Worm (Caenorhabditis elegans) whole organism, L3 larva: ENCODE measurements around the gene rsf-1.
A peak's percentile ranks its signal among the peaks of the same experiment; 100 is the strongest.

Experiments
- R02D3.7 ChIP-seq: fragments of 150-350 bp; optimal IDR thresholded peaks from 2 replicates; lab custom pipeline; 2014; ENCODE audit warnings: missing biosample characterization, missing genetic modification characterization
- ZK546.5 ChIP-seq: sonication (generic microtip); optimal IDR thresholded peaks from 2 replicates; lab custom pipeline; 2017; ENCODE audit warnings: missing biosample characterization, missing genetic modification characterization
- aly-2 ChIP-seq: fragments of 150-350 bp; optimal IDR thresholded peaks from 2 replicates; lab custom pipeline; 2014; ENCODE audit warnings: missing biosample characterization, missing genetic modification characterization
- ama-1 ChIP-seq: fragments of 150-350 bp; optimal IDR thresholded peaks from 2 replicates; lab custom pipeline; 2018
- ceh-82 ChIP-seq: fragments of 150-350 bp; optimal IDR thresholded peaks from 2 replicates; lab custom pipeline; 2014; ENCODE audit warnings: missing biosample characterization, missing genetic modification characterization
- daf-12 ChIP-seq: fragments of 150-350 bp; optimal IDR thresholded peaks from 2 replicates; lab custom pipeline; 2014; ENCODE audit warnings: missing biosample characterization, missing genetic modification reagents, missing genetic modification characterization
- egl-27 ChIP-seq: sonication (generic microtip); optimal IDR thresholded peaks from 4 replicates; lab custom pipeline; 2017; ENCODE audit warnings: missing biosample characterization, missing genetic modification reagents, missing genetic modification characterization
- egl-5 ChIP-seq: fragments of 150-350 bp; optimal IDR thresholded peaks from 2 replicates; lab custom pipeline; 2017; ENCODE audit warnings: missing biosample characterization, missing genetic modification reagents, missing genetic modification characterization, inconsistent platforms
- elt-1 ChIP-seq: fragments of 150-350 bp; optimal IDR thresholded peaks from 2 replicates; lab custom pipeline; 2014; ENCODE audit warnings: missing biosample characterization, missing genetic modification characterization
- elt-2 ChIP-seq: sonication (generic microtip); optimal IDR thresholded peaks from 2 replicates; lab custom pipeline; 2016; ENCODE audit warnings: missing genetic modification reagents, mild to moderate bottlenecking, missing genetic modification characterization, missing compliant biosample characterization
- eor-1 ChIP-seq, 2 experiments: fragments of 150-350 bp; optimal IDR thresholded peaks; 2 replicates each; lab custom pipeline; 2014 to 2018; ENCODE audit warnings: missing biosample characterization in 2 of 2, missing genetic modification characterization in 2 of 2
- fkh-2 ChIP-seq: fragments of 150-350 bp; optimal IDR thresholded peaks from 2 replicates; lab custom pipeline; 2014; ENCODE audit warnings: missing biosample characterization, missing genetic modification reagents, missing genetic modification characterization
- fos-1 ChIP-seq: fragments of 150-350 bp; optimal IDR thresholded peaks from 2 replicates; lab custom pipeline; 2014; ENCODE audit warnings: missing biosample characterization, missing genetic modification characterization
- hmg-11 ChIP-seq: sonication (generic microtip); optimal IDR thresholded peaks from 2 replicates; lab custom pipeline; 2016; ENCODE audit warnings: missing genetic modification characterization, missing compliant biosample characterization
- jun-1 ChIP-seq: fragments of 150-350 bp; optimal IDR thresholded peaks from 2 replicates; lab custom pipeline; 2014; ENCODE audit warnings: missing biosample characterization, missing genetic modification reagents, missing genetic modification characterization
- lin-15B ChIP-seq: fragments of 150-350 bp; optimal IDR thresholded peaks from 2 replicates; lab custom pipeline; 2014; ENCODE audit warnings: missing biosample characterization, missing genetic modification characterization
- lin-39 ChIP-seq: fragments of 150-350 bp; optimal IDR thresholded peaks from 2 replicates; lab custom pipeline; 2018; ENCODE audit warnings: missing biosample characterization, missing genetic modification reagents, missing genetic modification characterization
- mml-1 ChIP-seq: fragments of 150-350 bp; sonication (generic microtip); optimal IDR thresholded peaks from 3 replicates; lab custom pipeline; 2014; ENCODE audit warnings: missing biosample characterization, missing genetic modification characterization
- nfya-1 ChIP-seq: sonication (generic microtip); optimal IDR thresholded peaks from 2 replicates; lab custom pipeline; 2017; ENCODE audit warnings: missing genetic modification characterization, mild to moderate bottlenecking, missing compliant biosample characterization, antibody characterized with exemption, moderate library complexity; ENCODE audit not compliant: insufficient read depth
- nhr-11 ChIP-seq: fragments of 150-350 bp; optimal IDR thresholded peaks from 2 replicates; lab custom pipeline; 2014; ENCODE audit warnings: missing biosample characterization, missing genetic modification characterization
- nhr-23 ChIP-seq: fragments of 150-350 bp; optimal IDR thresholded peaks from 2 replicates; lab custom pipeline; 2014; ENCODE audit warnings: missing biosample characterization, missing genetic modification reagents, missing genetic modification characterization
- nhr-25 ChIP-seq: sonication (generic microtip); optimal IDR thresholded peaks from 2 replicates; lab custom pipeline; 2017; ENCODE audit warnings: missing biosample characterization, missing genetic modification characterization
- nhr-28 ChIP-seq: fragments of 150-350 bp; optimal IDR thresholded peaks from 2 replicates; lab custom pipeline; 2014; ENCODE audit warnings: missing biosample characterization, missing genetic modification characterization
- nhr-67 ChIP-seq: fragments of 150-350 bp; optimal IDR thresholded peaks from 2 replicates; lab custom pipeline; 2014; ENCODE audit warnings: missing biosample characterization, missing genetic modification characterization
- nhr-76 ChIP-seq: fragments of 150-350 bp; sonication (generic microtip); optimal IDR thresholded peaks from 5 replicates; lab custom pipeline; 2014; ENCODE audit warnings: missing biosample characterization, missing genetic modification characterization
- nhr-77 ChIP-seq: fragments of 150-350 bp; optimal IDR thresholded peaks from 2 replicates; lab custom pipeline; 2014; ENCODE audit warnings: missing biosample characterization, missing genetic modification characterization
- pha-4 ChIP-seq: fragments of 150-350 bp; optimal IDR thresholded peaks from 2 replicates; lab custom pipeline; 2014; ENCODE audit warnings: missing biosample characterization, missing genetic modification reagents, missing genetic modification characterization
- skn-1 ChIP-seq: fragments of 150-350 bp; optimal IDR thresholded peaks from 2 replicates; lab custom pipeline; 2014; ENCODE audit warnings: missing biosample characterization, missing genetic modification characterization
- snpc-4 ChIP-seq: fragments of 150-350 bp; optimal IDR thresholded peaks from 2 replicates; lab custom pipeline; 2014; ENCODE audit warnings: missing biosample characterization, missing genetic modification characterization
- unc-39 ChIP-seq: sonication (generic microtip); optimal IDR thresholded peaks from 4 replicates; lab custom pipeline; 2017; ENCODE audit warnings: missing biosample characterization, missing genetic modification characterization
- ztf-11 ChIP-seq: fragments of 150-350 bp; optimal IDR thresholded peaks from 2 replicates; lab custom pipeline; 2014; ENCODE audit warnings: missing biosample characterization, missing genetic modification characterization

Gene rsf-1

DNA sequence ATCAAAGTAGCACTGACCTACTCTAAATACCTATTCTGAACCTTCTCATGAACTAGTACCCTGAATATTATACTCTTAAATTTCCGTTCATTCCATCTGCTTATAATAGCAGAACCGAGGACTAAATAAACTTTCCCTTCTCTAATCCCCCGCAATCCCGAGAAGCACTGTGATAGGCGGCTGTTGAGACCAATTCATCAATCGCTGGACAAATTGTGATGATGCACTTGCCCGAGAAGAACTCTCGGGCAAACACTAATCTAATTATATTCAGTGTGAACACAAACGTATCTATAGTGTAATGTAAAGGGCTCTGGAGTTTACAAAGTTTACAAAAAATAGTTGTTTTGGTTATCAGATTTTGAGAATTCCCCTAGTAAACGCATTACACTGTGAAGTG lies 31.3 kb upstream of the rsf-1 start:
- no peak for TF ChIP-seq ztf-11 (tag; lab: Kevin White, UChicago)
- no peak for TF ChIP-seq elt-1
- no peak for TF ChIP-seq ama-1
- no peak for TF ChIP-seq aly-2 (tag; lab: Kevin White, UChicago)
- no peak for TF ChIP-seq nhr-76 (tag; lab: Kevin White, UChicago)
- no peak for TF ChIP-seq jun-1 (tag; lab: Kevin White, UChicago)
- TF ChIP-seq nhr-11 = no peak
- TF ChIP-seq daf-12 (tag; lab: Kevin White, UChicago) = no peak
- no peak for TF ChIP-seq egl-5
- TF ChIP-seq snpc-4 = no peak
- no peak for TF ChIP-seq nfya-1 (tag; lab: Kevin White, UChicago)
- TF ChIP-seq ceh-82 (tag; lab: Kevin White, UChicago) = no peak
- no peak for TF ChIP-seq unc-39
- TF ChIP-seq nhr-28 (tag; lab: Kevin White, UChicago) = no peak
- no peak for TF ChIP-seq hmg-11 (tag; lab: Kevin White, UChicago)
- no peak for TF ChIP-seq R02D3.7 (tag; lab: Kevin White, UChicago)
- TF ChIP-seq egl-27 (tag; lab: Kevin White, UChicago) = no peak
- TF ChIP-seq, all 47 proteins: peak for 0

DNA sequence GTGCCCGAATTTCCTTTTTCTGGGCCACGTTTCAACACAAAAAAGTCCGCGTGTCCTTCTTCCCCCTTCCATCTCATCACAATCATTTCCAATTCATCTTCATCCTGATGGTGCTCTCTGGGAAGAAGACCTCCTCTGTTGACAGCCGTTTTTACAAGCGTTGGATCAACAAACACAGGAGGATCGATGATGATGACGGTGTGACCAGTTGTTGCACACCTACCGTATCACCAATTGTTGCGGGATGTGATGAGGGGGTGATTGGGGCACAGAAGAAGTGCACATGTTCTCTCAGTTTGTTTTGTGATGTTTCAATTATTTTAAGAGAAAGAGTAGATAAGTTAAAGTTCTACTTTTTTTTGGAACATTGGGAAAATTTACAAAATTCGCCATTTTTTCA lies 30.7 kb upstream of the rsf-1 start:
- no peak for TF ChIP-seq nhr-28 (tag; lab: Kevin White, UChicago)
- TF ChIP-seq lin-39 (tag; lab: Kevin White, UChicago) = peak; percentile 28
- TF ChIP-seq nfya-1 (tag; lab: Kevin White, UChicago) = peak; percentile 25

DNA sequence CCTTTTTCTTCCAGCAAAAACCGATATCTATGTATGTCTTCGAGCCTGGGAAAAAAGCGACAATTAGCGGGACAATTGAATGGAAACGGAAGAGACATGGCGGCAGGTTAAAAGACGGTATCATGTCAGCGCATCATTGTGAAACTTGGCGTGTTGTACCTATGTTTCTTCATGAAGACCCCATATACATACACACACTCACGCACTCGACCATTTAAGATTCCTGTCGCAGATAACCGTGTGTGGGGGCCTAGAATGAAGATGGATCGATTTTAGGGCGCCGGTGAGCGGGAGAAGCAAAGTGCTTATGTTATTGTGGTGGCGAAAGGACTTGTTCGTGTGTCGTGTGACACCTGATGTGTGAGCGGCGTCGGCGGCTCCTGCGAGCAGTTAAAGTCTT lies 29.3 kb upstream of the rsf-1 start:
- TF ChIP-seq elt-1 (peak; percentile 12), mml-1 (tag; lab: Kevin White, UChicago) (no peak), nhr-25 (tag; lab: Kevin White, UChicago) (peak; percentile 24)

DNA sequence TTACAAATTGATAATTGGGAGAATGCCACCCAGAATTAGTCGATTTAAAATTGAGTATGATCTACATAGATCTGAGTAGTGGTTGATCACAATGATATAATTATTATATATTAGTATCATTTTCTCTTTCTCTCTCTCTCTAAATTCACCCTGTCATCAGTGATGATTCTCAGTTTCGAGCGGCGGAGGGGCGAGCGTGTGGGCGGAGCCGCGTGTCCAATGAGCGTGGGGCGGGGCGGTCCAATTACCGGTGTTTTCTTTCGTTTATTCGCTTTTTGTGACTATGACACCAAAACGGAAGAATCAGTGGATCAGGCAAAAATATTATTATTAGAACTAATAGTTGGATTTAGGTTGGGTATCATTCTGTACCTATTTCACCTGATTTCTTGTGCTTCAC lies 26.2 kb upstream of the rsf-1 start:
- TF ChIP-seq ztf-11 (tag; lab: Kevin White, UChicago) = no peak
- no peak for TF ChIP-seq nhr-67 (tag; lab: Kevin White, UChicago)
- peak; percentile 95 for TF ChIP-seq nfya-1 (tag; lab: Kevin White, UChicago)
- TF ChIP-seq elt-2 (tag; lab: Kevin White, UChicago) = peak; percentile 8

DNA sequence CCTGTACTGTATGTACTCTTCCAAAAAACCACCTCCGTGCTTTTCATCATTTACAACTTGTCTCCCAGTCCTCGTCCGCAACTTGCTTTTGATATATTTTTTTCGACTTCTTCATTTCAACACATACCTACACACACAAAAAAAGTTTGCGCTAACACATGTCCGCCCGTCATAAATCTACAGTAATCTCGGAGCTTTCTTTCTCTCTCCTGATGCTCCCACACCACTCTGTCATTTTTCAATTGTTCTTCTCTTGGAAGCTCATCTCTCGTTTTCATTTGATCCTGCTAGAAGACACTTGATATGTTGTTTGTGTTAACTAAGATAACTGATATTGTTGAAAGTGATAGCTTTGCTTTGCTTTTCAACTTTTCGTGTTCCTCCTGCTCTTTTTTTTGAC lies 25.0 kb upstream of the rsf-1 start:
- TF ChIP-seq nhr-23 (tag; lab: Kevin White, UChicago) (no peak), lin-15B (no peak), elt-1 (no peak), ZK546.5 (tag; lab: Kevin White, UChicago) (no peak), eor-1 (tag; optimal IDR thresholded peaks at IDR 0.05; lab: Kevin White, UChicago) (no peak), fos-1 (no peak), mml-1 (tag; lab: Kevin White, UChicago) (no peak), nfya-1 (tag; lab: Kevin White, UChicago) (no peak), unc-39 (no peak)
- TF ChIP-seq, all 47 proteins: peak for 0

DNA sequence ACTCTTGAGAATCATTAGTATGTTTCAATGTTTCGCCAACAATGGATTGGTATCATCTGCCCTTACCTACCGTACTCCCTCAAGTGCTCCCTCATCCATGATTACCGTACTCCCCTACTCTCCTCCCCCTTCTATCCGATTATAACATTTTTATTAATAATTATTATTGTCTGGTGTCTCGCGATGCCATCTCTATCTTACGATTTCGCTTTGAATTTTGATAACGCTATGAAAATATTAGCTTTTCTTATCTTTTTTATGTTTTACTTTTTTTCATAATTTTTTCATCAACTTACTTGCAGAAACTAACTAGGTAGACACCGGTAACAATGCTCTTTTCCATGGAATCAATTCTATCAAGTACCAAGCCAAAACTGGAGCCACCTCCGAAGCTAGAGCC lies 24.5 kb upstream of the rsf-1 start, which contains the start of gene unc-130:
Gene unc-130 (plus strand): TSS at position 301 of the 400 bp plus-strand sequence.
- no peak for TF ChIP-seq skn-1 (tag; lab: Kevin White, UChicago)
- no peak for TF ChIP-seq pha-4
- TF ChIP-seq snpc-4 = no peak
- TF ChIP-seq elt-2 (tag; lab: Kevin White, UChicago) = peak; percentile 27
- TF ChIP-seq lin-39 (tag; lab: Kevin White, UChicago) = no peak
- TF ChIP-seq, all 47 proteins: peak for 1

DNA sequence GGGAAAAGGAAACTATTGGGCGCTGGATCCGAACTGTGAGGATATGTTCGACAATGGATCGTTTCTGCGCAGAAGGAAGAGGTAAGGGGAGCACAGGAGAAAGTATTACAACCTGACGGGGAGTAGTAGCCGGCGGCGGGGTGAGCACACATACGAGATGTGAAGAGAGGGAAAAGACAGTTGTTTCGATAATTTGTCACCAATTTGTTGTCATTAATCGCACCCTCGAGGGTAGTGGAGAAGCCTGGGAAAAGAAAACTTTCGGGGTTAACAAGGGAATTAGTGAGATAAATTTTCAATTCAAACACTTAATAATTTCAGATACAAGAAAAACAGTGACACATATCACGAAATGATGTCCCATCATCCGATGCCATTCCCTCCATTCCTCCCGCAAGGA lies 23.2 kb upstream of the rsf-1 start:
- TF ChIP-seq fkh-2 (tag; lab: Kevin White, UChicago) (no peak), egl-27 (tag; lab: Kevin White, UChicago) (no peak), nhr-77 (tag; lab: Kevin White, UChicago) (no peak), lin-39 (tag; lab: Kevin White, UChicago) (peak; percentile 1), elt-1 (no peak), nhr-28 (tag; lab: Kevin White, UChicago) (no peak), mml-1 (tag; lab: Kevin White, UChicago) (no peak), daf-12 (tag; lab: Kevin White, UChicago) (no peak)
